Worm (Caenorhabditis elegans) whole organism, midembryonic: ENCODE data around the gene K10D2.5.

ENCODE experiments used
- T22C8.4 ChIP-seq: fragments of 200-800 bp; sonication (Bioruptor generic); IDR thresholded peaks from 2 replicates; pipeline ENCODE4 v1.3.6; 2022; ENCODE audit warnings: missing genetic modification characterization, missing compliant biosample characterization
- med-1 ChIP-seq: sonication (generic microtip); optimal IDR thresholded peaks from 2 replicates; lab custom pipeline; 2017; ENCODE audit warnings: missing genetic modification characterization, mild to moderate bottlenecking, missing compliant biosample characterization, antibody characterized with exemption, missing genetic modification reagents; ENCODE audit not compliant: insufficient read depth
- ztf-23 ChIP-seq: fragments of 200-800 bp; sonication (Bioruptor generic); IDR thresholded peaks from 2 replicates; pipeline ENCODE4 v1.3.6; 2022; ENCODE audit warnings: missing genetic modification reagents, missing genetic modification characterization, missing compliant biosample characterization

ce11 chrIII:5149478-5149877, 23.0 kb upstream of the K10D2.5 start, which contains the start of gene Y54H5A.2:
- TF ChIP-seq ztf-23 (GFP tag; lab: Robert Waterston, UW), result no peak
- TF ChIP-seq med-1 (GFP tag; lab: Kevin White, UChicago), result no peak
- TF ChIP-seq T22C8.4, result no peak
